Worm (Caenorhabditis elegans) whole organism, midembryonic: Measurements from ENCODE around the gene fbxb-105.

Experiments used
- cog-1 ChIP-seq: sonication (generic microtip); optimal IDR thresholded peaks from 2 replicates; lab custom pipeline; 2016; ENCODE audit warnings: missing genetic modification characterization, missing compliant biosample characterization
- flt-1 ChIP-seq: fragments of 200-800 bp; sonication (Bioruptor generic); IDR thresholded peaks from 2 replicates; pipeline ENCODE4 v1.3.6; 2022; ENCODE audit warnings: missing genetic modification characterization, missing compliant biosample characterization
- klf-2 ChIP-seq: fragments of 200-800 bp; sonication (Bioruptor generic); conservative IDR thresholded peaks from 2 replicates; pipeline ENCODE4 v1.3.6; 2022; ENCODE audit warnings: missing genetic modification reagents, missing genetic modification characterization, missing compliant biosample characterization
- med-1 ChIP-seq: sonication (generic microtip); optimal IDR thresholded peaks from 2 replicates; lab custom pipeline; 2017; ENCODE audit warnings: missing genetic modification characterization, mild to moderate bottlenecking, missing compliant biosample characterization, antibody characterized with exemption, missing genetic modification reagents; ENCODE audit not compliant: insufficient read depth
- ref-1 ChIP-seq: fragments of 200-800 bp; sonication (Bioruptor generic); conservative IDR thresholded peaks from 2 replicates; pipeline ENCODE4 v1.3.6; 2022; ENCODE audit warnings: missing genetic modification reagents, missing genetic modification characterization, missing compliant biosample characterization
- tab-1 ChIP-seq: fragments of 200-800 bp; sonication (Bioruptor generic); IDR thresholded peaks from 2 replicates; pipeline ENCODE4 v1.3.6; 2022; ENCODE audit warnings: missing genetic modification characterization, missing compliant biosample characterization
- ztf-29 ChIP-seq: fragments of 200-800 bp; sonication (Bioruptor generic); IDR thresholded peaks from 2 replicates; pipeline ENCODE4 v1.3.6; 2022; ENCODE audit warnings: missing genetic modification reagents, missing genetic modification characterization, missing compliant biosample characterization

ce11 chrII:2757954-2758353 is 12.7 kb downstream of the fbxb-105 start, which contains the start of gene F29A7.8:
- no peak for TF ChIP-seq ztf-29 (GFP tag; lab: Robert Waterston, UW)
- TF ChIP-seq flt-1: no peak
- no peak for TF ChIP-seq klf-2 (GFP tag; lab: Robert Waterston, UW)
- no peak for TF ChIP-seq med-1 (GFP tag; lab: Kevin White, UChicago)
- TF ChIP-seq ref-1 (GFP tag; lab: Robert Waterston, UW): no peak
- TF ChIP-seq tab-1 (GFP tag; lab: Robert Waterston, UW): no peak
- no peak for TF ChIP-seq cog-1 (tag; lab: Kevin White, UChicago)
